Fruit fly (Drosophila melanogaster) Kc167 (cell line): ENCODE data around the gene CG9393.

Source experiments
- Myc ChIP-seq: fragments of >200 bp; optimal IDR thresholded peaks from 2 replicates; lab custom pipeline; 2017; ENCODE audit warnings: missing external identifiers
- Sin3A ChIP-seq: fragments of >200 bp; optimal IDR thresholded peaks from 2 replicates; lab custom pipeline; 2018; ENCODE audit warnings: missing external identifiers
- h ChIP-seq: fragments of >200 bp; optimal IDR thresholded peaks from 3 replicates; lab custom pipeline; 2018; ENCODE audit warnings: missing external identifiers
- insv ChIP-seq: fragments of >200 bp; optimal IDR thresholded peaks from 3 replicates; lab custom pipeline; 2018; ENCODE audit warnings: missing external identifiers
- psq ChIP-seq: fragments of >200 bp; optimal IDR thresholded peaks from 2 replicates; lab custom pipeline; 2017; ENCODE audit warnings: missing external identifiers
- ttk ChIP-seq: sonication (Bioruptor generic); optimal IDR thresholded peaks from 2 replicates; lab custom pipeline; 2017; ENCODE audit warnings: missing external identifiers

DNA sequence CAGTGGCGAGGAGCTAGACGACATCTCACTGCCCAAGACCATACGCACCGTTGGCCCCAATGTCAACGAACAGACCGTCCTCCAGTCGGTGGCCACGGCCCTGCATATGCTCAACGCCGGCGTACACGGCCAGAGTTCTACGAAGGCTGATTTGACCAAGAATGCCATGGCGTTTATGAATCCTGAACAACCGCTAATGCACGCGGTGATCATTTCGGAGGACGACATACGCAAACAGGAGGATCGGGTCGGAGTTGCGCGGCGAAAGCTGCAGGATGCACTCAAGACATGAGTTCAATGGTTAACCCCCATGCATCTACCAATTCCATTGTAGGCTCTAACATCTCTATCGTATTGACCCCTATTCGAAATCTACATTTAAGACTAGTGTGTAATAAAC is 2.4 kb downstream of the CG9393 start:
- TF ChIP-seq h (no peak), ttk (lab: Kevin White, UChicago) (no peak), Myc (lab: Kevin White, UChicago) (no peak), Sin3A (lab: Kevin White, UChicago) (no peak), insv (lab: Kevin White, UChicago) (no peak), psq (no peak)
